Fruit fly (Drosophila melanogaster) whole organism, adult: ENCODE measurements around the gene Cpr31A.

Experiments
- CG12768 ChIP-seq: fragments of 200-800 bp; sonication (Bioruptor generic); optimal IDR thresholded peaks from 2 replicates; lab custom pipeline; 2017; ENCODE audit warnings: missing biosample characterization, missing genetic modification characterization, mild to moderate bottlenecking, moderate library complexity, missing genetic modification reagents
- CG1620 ChIP-seq: fragments of 200-800 bp; sonication (Bioruptor generic); optimal IDR thresholded peaks from 2 replicates; lab custom pipeline; 2016; ENCODE audit warnings: missing biosample characterization, missing genetic modification characterization
- CG33017 ChIP-seq: fragments of 200-800 bp; sonication (Bioruptor generic); optimal IDR thresholded peaks from 2 replicates; lab custom pipeline; 2018; ENCODE audit warnings: missing biosample characterization, mild to moderate bottlenecking, missing genetic modification characterization, moderate library complexity
- CG7045 ChIP-seq: fragments of 200-800 bp; sonication (Bioruptor generic); optimal IDR thresholded peaks from 2 replicates; lab custom pipeline; 2017; ENCODE audit warnings: missing biosample characterization, mild to moderate bottlenecking, missing genetic modification characterization
- Crg-1 ChIP-seq: fragments of 200-800 bp; sonication (Bioruptor generic); optimal IDR thresholded peaks from 2 replicates; lab custom pipeline; 2016; ENCODE audit warnings: missing biosample characterization, missing genetic modification characterization
- Hr96 ChIP-seq: fragments of 200-800 bp; sonication (Bioruptor generic); optimal IDR thresholded peaks from 2 replicates; lab custom pipeline; 2016; ENCODE audit warnings: missing biosample characterization, missing genetic modification characterization
- ovo ChIP-seq: fragments of 200-800 bp; sonication (Bioruptor generic); optimal IDR thresholded peaks from 2 replicates; lab custom pipeline; 2016; ENCODE audit warnings: missing biosample characterization, missing genetic modification characterization
- pad ChIP-seq: fragments of 200-800 bp; sonication (Bioruptor generic); optimal IDR thresholded peaks from 3 replicates; lab custom pipeline; 2017; ENCODE audit warnings: missing biosample characterization, missing genetic modification characterization, mild to moderate bottlenecking, moderate library complexity, missing genetic modification reagents
- tj ChIP-seq: fragments of 200-800 bp; sonication (Bioruptor generic); optimal IDR thresholded peaks from 3 replicates; lab custom pipeline; 2017; ENCODE audit warnings: missing biosample characterization, mild to moderate bottlenecking, missing genetic modification characterization, moderate library complexity

DNA sequence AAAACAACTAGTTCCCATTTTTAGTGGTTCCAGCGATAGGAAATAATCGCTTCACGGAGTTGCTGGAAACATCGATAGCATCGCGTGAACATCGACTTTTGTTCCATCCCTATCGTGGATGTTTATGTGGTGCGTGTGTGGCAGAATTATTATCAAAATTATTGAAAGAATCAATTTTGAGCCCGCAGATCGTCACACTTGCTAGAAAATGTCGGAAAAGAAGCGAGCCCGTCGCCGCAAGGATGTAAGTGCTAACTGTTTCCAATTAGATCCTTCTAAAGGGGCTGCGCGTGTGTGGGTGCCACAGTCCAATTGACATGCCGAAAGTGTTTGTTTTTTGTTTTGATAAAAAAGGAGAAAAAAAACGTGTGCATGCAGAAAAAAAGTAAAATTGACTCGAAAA is 44.7 kb upstream of the Cpr31A start, which contains the start of gene Trp1:
- TF ChIP-seq tj = no peak
- TF ChIP-seq CG33017 (tag; lab: Kevin White, UChicago) = no peak
- no peak for TF ChIP-seq Crg-1 (GFP tag; lab: Kevin White, UChicago)
- TF ChIP-seq Hr96 (GFP tag; lab: Kevin White, UChicago) = peak; percentile 25
- no peak for TF ChIP-seq ovo (GFP tag; lab: Kevin White, UChicago)
- no peak for TF ChIP-seq CG12768 (GFP tag; lab: Kevin White, UChicago)
- no peak for TF ChIP-seq CG7045 (GFP tag; lab: Kevin White, UChicago)
- no peak for TF ChIP-seq pad (GFP tag; lab: Kevin White, UChicago)
- TF ChIP-seq CG1620 (GFP tag; lab: Kevin White, UChicago) = no peak
